Fruit fly (Drosophila melanogaster): ENCODE results near the gene hng2.

DNA sequence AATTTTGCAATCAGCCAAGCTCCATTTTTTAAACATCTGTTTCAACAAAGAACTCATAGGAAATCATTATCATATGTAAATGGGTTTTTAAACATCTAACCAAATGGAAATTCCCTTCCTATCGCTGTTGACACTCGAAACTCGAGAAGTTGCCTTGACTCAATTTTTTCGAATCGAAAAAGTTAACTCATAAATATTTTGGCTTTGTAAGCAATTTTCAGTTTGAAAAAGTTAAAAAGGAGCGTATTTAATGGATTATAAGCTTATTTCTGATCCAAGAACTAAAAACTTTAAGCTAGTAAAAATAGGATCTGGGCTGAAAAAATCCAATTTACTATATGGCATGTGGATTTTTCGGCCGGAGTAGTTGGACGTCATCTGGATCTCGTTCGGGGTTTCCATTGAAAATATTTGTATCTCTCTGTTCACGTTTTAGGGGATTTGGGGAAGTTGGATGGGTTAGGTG, 7.1 kb downstream of the hng2 start, which contains the start of gene CG9837:
- TF ChIP-seq CG8478 (optimal IDR thresholded peaks at IDR 0.05), result no peak
- TF ChIP-seq CTCF (optimal IDR thresholded peaks at IDR 0.05), result no peak
